Worm (Caenorhabditis elegans) whole organism, L4/young adult: ENCODE data around the gene C05C10.3.

Experiments used
- W03F9.2 ChIP-seq: fragments of 150-350 bp; optimal IDR thresholded peaks from 2 replicates; lab custom pipeline; 2014; ENCODE audit warnings: missing biosample characterization, missing genetic modification characterization
- dao-5 ChIP-seq: sonication (generic microtip); optimal IDR thresholded peaks from 2 replicates; lab custom pipeline; 2016; ENCODE audit warnings: missing genotype, missing genetic modification characterization, moderate library complexity, missing compliant biosample characterization
- him-1 ChIP-seq: sonication (generic microtip); optimal IDR thresholded peaks from 2 replicates; lab custom pipeline; 2016; ENCODE audit warnings: missing genotype, missing genetic modification reagents, missing genetic modification characterization, missing compliant biosample characterization

DNA sequence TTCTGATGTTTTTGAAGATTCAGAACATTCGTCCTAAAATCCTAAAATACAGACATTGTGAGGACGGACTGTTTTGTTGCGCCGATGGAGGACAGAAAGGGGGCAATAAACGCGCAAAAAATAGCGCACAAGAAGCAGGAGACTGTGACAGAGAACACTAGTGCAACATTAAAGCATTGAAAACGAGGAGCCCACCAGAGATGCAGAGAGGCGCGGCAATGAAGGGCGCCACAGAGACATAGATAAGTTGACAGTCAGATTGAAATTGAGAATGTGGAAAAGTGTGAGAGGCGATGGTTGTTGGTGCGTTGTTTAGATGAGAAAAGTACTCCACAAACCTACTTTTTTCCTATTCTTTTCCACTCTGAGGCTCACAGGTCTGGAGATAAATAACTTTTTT is 38.3 kb upstream of the C05C10.3 start, which contains the start of gene aakg-5:
- TF ChIP-seq him-1 (tag; lab: Kevin White, UChicago) (no peak), W03F9.2 (tag; lab: Kevin White, UChicago) (no peak), dao-5 (tag; lab: Kevin White, UChicago) (no peak)
